Worm (Caenorhabditis elegans) whole organism, mixed stage, embryonic: Measurements from ENCODE around the gene R10E8.6.

Experiments used
- ces-1 ChIP-seq: fragments of 150-350 bp; optimal IDR thresholded peaks from 2 replicates; lab custom pipeline; 2014; ENCODE audit warnings: missing biosample characterization, missing genetic modification reagents, missing genetic modification characterization
- elt-1 ChIP-seq: sonication (generic microtip); optimal IDR thresholded peaks from 2 replicates; lab custom pipeline; 2017; ENCODE audit warnings: missing genetic modification characterization, mild to moderate bottlenecking, missing compliant biosample characterization, antibody characterized with exemption, moderate library complexity, borderline replicate concordance; ENCODE audit not compliant: insufficient read depth
- elt-3 ChIP-seq: fragments of 150-350 bp; optimal IDR thresholded peaks from 2 replicates; lab custom pipeline; 2014; ENCODE audit warnings: missing biosample characterization, missing genetic modification characterization
- ham-2 ChIP-seq: fragments of 200-800 bp; sonication (Bioruptor generic); optimal IDR thresholded peaks from 2 replicates; lab custom pipeline; 2018; ENCODE audit warnings: mild to moderate bottlenecking, missing genetic modification characterization, missing compliant biosample characterization
- lsy-2 ChIP-seq: fragments of 150-350 bp; optimal IDR thresholded peaks from 2 replicates; lab custom pipeline; 2014; ENCODE audit warnings: missing biosample characterization, missing genetic modification characterization
- mep-1 ChIP-seq: fragments of 150-350 bp; optimal IDR thresholded peaks from 2 replicates; lab custom pipeline; 2017; ENCODE audit warnings: missing biosample characterization, missing genetic modification reagents, missing genetic modification characterization, inconsistent platforms
- nhr-12 ChIP-seq: fragments of 150-350 bp; optimal IDR thresholded peaks from 2 replicates; lab custom pipeline; 2014; ENCODE audit warnings: missing biosample characterization, missing genetic modification characterization
- nhr-28 ChIP-seq: fragments of 150-350 bp; optimal IDR thresholded peaks from 2 replicates; lab custom pipeline; 2014; ENCODE audit warnings: missing biosample characterization, missing genetic modification characterization
- nhr-76 ChIP-seq: sonication (generic microtip); optimal IDR thresholded peaks from 2 replicates; lab custom pipeline; 2017; ENCODE audit warnings: missing biosample characterization, missing genetic modification characterization
- pha-4 ChIP-seq: fragments of 150-350 bp; optimal IDR thresholded peaks from 2 replicates; lab custom pipeline; 2018; ENCODE audit warnings: missing biosample characterization, missing genetic modification reagents, missing genetic modification characterization
- sptf-1 ChIP-seq: sonication (generic microtip); optimal IDR thresholded peaks from 2 replicates; lab custom pipeline; 2017; ENCODE audit warnings: mild to moderate bottlenecking, missing genetic modification characterization, moderate library complexity, missing compliant biosample characterization
- unc-62 ChIP-seq: fragments of 150-350 bp; optimal IDR thresholded peaks from 2 replicates; lab custom pipeline; 2014; ENCODE audit warnings: missing biosample characterization, missing genetic modification reagents, missing genetic modification characterization
- ztf-11 ChIP-seq: fragments of 150-350 bp; optimal IDR thresholded peaks from 2 replicates; lab custom pipeline; 2014; ENCODE audit warnings: missing biosample characterization, missing genetic modification characterization

ce11 chrV:18266238-18266637 is at the start of gene R10E8.6:
- no peak for TF ChIP-seq nhr-76 (tag; lab: Kevin White, UChicago)
- no peak for TF ChIP-seq pha-4 (tag; lab: Kevin White, UChicago)
- TF ChIP-seq mep-1 (tag; lab: Kevin White, UChicago): no peak
- TF ChIP-seq elt-3 (tag; lab: Kevin White, UChicago): no peak
- no peak for TF ChIP-seq ztf-11 (tag; lab: Kevin White, UChicago)
- TF ChIP-seq lsy-2 (tag; lab: Kevin White, UChicago): no peak
- no peak for TF ChIP-seq sptf-1 (tag; lab: Kevin White, UChicago)
- no peak for TF ChIP-seq elt-1 (tag; lab: Kevin White, UChicago)
- TF ChIP-seq ham-2: no peak
- TF ChIP-seq unc-62 (GFP tag; lab: Kevin White, UChicago): no peak
- TF ChIP-seq nhr-12: no peak
- TF ChIP-seq ces-1 (GFP tag; lab: Kevin White, UChicago): no peak
- TF ChIP-seq nhr-28: no peak
